Fruit fly (Drosophila melanogaster) whole organism, embryonic: ENCODE results near the gene Gnmt.

Source experiments
- Atf-2 ChIP-seq: fragments of 200-800 bp; sonication (Bioruptor generic); optimal IDR thresholded peaks from 2 replicates; lab custom pipeline; 2016; ENCODE audit warnings: missing biosample characterization, missing genetic modification characterization
- CG11560 ChIP-seq: fragments of 200-800 bp; sonication (Bioruptor generic); IDR thresholded peaks from 3 replicates; pipeline ENCODE4 v1.3.6; 2022; ENCODE audit warnings: missing biosample characterization, missing genetic modification characterization
- CG12391 ChIP-seq: fragments of 200-800 bp; sonication (Bioruptor generic); optimal IDR thresholded peaks from 3 replicates; lab custom pipeline; 2018; ENCODE audit warnings: missing biosample characterization, mild to moderate bottlenecking, missing genetic modification characterization, moderate library complexity
- CG12769 ChIP-seq: fragments of 200-800 bp; sonication (Bioruptor generic); optimal IDR thresholded peaks from 2 replicates; lab custom pipeline; 2019; ENCODE audit warnings: missing biosample characterization, mild to moderate bottlenecking, missing genetic modification characterization, moderate library complexity
- CG12942 ChIP-seq: fragments of 200-800 bp; sonication (Bioruptor generic); optimal IDR thresholded peaks from 3 replicates; lab custom pipeline; 2016; ENCODE audit warnings: missing biosample characterization, missing genetic modification characterization
- CG15269 ChIP-seq: fragments of 200-800 bp; sonication (Bioruptor generic); optimal IDR thresholded peaks from 2 replicates; lab custom pipeline; 2018; ENCODE audit warnings: missing biosample characterization, mild to moderate bottlenecking, missing genetic modification characterization, moderate library complexity
- CG15601 ChIP-seq: fragments of 200-800 bp; sonication (Bioruptor generic); optimal IDR thresholded peaks from 3 replicates; lab custom pipeline; 2019; ENCODE audit warnings: missing biosample characterization, mild to moderate bottlenecking, missing genetic modification characterization, moderate library complexity
- CG16813 ChIP-seq: fragments of 200-800 bp; sonication (Bioruptor generic); IDR thresholded peaks from 3 replicates; pipeline ENCODE4 v1.3.6; 2022; ENCODE audit warnings: missing biosample characterization, missing genetic modification characterization; ENCODE audit not compliant: partially characterized antibody
- CG17829 ChIP-seq: fragments of 200-800 bp; optimal IDR thresholded peaks from 2 replicates; lab custom pipeline; 2019; ENCODE audit warnings: missing biosample characterization, mild to moderate bottlenecking, missing genetic modification characterization, moderate library complexity
- CG31441 ChIP-seq: fragments of 200-800 bp; sonication (Bioruptor generic); IDR thresholded peaks from 2 replicates; pipeline ENCODE4 v1.3.6; 2022; ENCODE audit warnings: missing biosample characterization, missing genetic modification characterization
- CG33557 ChIP-seq: fragments of 200-800 bp; sonication (Bioruptor generic); optimal IDR thresholded peaks from 2 replicates; lab custom pipeline; 2019; ENCODE audit warnings: missing biosample characterization, mild to moderate bottlenecking, missing genetic modification characterization, moderate library complexity
- CG7745 ChIP-seq: fragments of 200-800 bp; sonication (Bioruptor generic); optimal IDR thresholded peaks from 2 replicates; lab custom pipeline; 2018; ENCODE audit warnings: missing biosample characterization, mild to moderate bottlenecking, missing genetic modification characterization, moderate library complexity
- CG9437 ChIP-seq: fragments of 200-800 bp; sonication (Bioruptor generic); optimal IDR thresholded peaks from 2 replicates; lab custom pipeline; 2018; ENCODE audit warnings: missing biosample characterization, mild to moderate bottlenecking, missing genetic modification characterization
- D ChIP-seq, 2 experiments: fragments of 200-800 bp in 1 of 2; fragments of >200 bp in 1 of 2; sonication (Bioruptor generic) in 1 of 2; optimal IDR thresholded peaks; 2 replicates in 1 of 2; 3 replicates in 1 of 2; lab custom pipeline; 2017; ENCODE audit warnings: mild to moderate bottlenecking in 1 of 2, missing biosample characterization in 1 of 2, missing genetic modification characterization in 1 of 2, missing genetic modification reagents in 1 of 2
- HLH54F ChIP-seq: fragments of 200-800 bp; sonication (Bioruptor generic); optimal IDR thresholded peaks from 3 replicates; lab custom pipeline; 2016; ENCODE audit warnings: missing biosample characterization, missing genetic modification characterization
- Hr78 ChIP-seq, 2 experiments: fragments of 200-800 bp in 1 of 2; fragments of >200 bp in 1 of 2; sonication (Bioruptor generic) in 1 of 2; optimal IDR thresholded peaks; 2 replicates each; lab custom pipeline; 2017 to 2019; ENCODE audit warnings: missing biosample characterization in 2 of 2, missing genetic modification characterization in 2 of 2, mild to moderate bottlenecking in 1 of 2, moderate library complexity in 1 of 2
- Kr ChIP-seq: fragments of 200-800 bp; sonication (Bioruptor generic); optimal IDR thresholded peaks from 2 replicates; lab custom pipeline; 2017; ENCODE audit warnings: missing biosample characterization, mild to moderate bottlenecking, missing genetic modification characterization
- Med ChIP-seq: fragments of 200-800 bp; sonication (Bioruptor generic); peaks from one replicate; lab custom pipeline; 2016; ENCODE audit warnings: missing biosample characterization, missing genetic modification characterization, mild to moderate bottlenecking, inconsistent platforms, moderate library complexity
- Opbp ChIP-seq: fragments of 200-800 bp; sonication (Bioruptor generic); IDR thresholded peaks from 3 replicates; pipeline ENCODE4 v1.3.6; 2022; ENCODE audit warnings: missing biosample characterization, missing genetic modification characterization; ENCODE audit not compliant: partially characterized antibody
- Stat92E ChIP-seq, 3 experiments: fragments of >200 bp in 2 of 3; fragments of 200-800 bp in 1 of 3; sonication (Bioruptor generic) in 1 of 3; optimal IDR thresholded peaks; 2 replicates each; lab custom pipeline; 2017 to 2019; ENCODE audit warnings: missing biosample characterization in 3 of 3, missing genetic modification characterization in 3 of 3, mild to moderate bottlenecking in 1 of 3, moderate library complexity in 1 of 3
- cad ChIP-seq: fragments of >200 bp; optimal IDR thresholded peaks from 2 replicates; lab custom pipeline; 2017; ENCODE audit warnings: missing biosample characterization, missing genetic modification characterization
- cg ChIP-seq: fragments of 200-800 bp; sonication (Bioruptor generic); optimal IDR thresholded peaks from 3 replicates; lab custom pipeline; 2019; ENCODE audit warnings: missing biosample characterization, mild to moderate bottlenecking, missing genetic modification characterization, moderate library complexity
- croc ChIP-seq: fragments of 200-800 bp; sonication (Bioruptor generic); conservative IDR thresholded peaks from 3 replicates; pipeline ENCODE4 v1.3.6; 2022; ENCODE audit warnings: missing biosample characterization, missing genetic modification characterization
- dpn ChIP-seq, 2 experiments: fragments of 200-800 bp; sonication (Bioruptor generic); optimal IDR thresholded peaks; 3 replicates each; lab custom pipeline; 2016; ENCODE audit warnings: missing biosample characterization in 2 of 2, missing genetic modification characterization in 2 of 2
- exex ChIP-seq: fragments of 200-800 bp; sonication (Bioruptor generic); optimal IDR thresholded peaks from 4 replicates; lab custom pipeline; 2018; ENCODE audit warnings: missing biosample characterization, mild to moderate bottlenecking, missing genetic modification characterization, moderate library complexity
- fd64A ChIP-seq: fragments of 200-800 bp; sonication (Bioruptor generic); optimal IDR thresholded peaks from 3 replicates; lab custom pipeline; 2018; ENCODE audit warnings: missing biosample characterization, mild to moderate bottlenecking, missing genetic modification characterization
- gem ChIP-seq: fragments of 200-800 bp; sonication (Bioruptor generic); optimal IDR thresholded peaks from 2 replicates; lab custom pipeline; 2019; ENCODE audit warnings: missing biosample characterization, mild to moderate bottlenecking, missing genetic modification characterization, moderate library complexity
- grn ChIP-seq: fragments of 200-800 bp; sonication (Bioruptor generic); optimal IDR thresholded peaks from 3 replicates; lab custom pipeline; 2017; ENCODE audit warnings: missing biosample characterization, missing genetic modification characterization
- gsb ChIP-seq: fragments of 200-800 bp; sonication (Bioruptor generic); IDR thresholded peaks from 2 replicates; pipeline ENCODE4 v1.3.6; 2022; ENCODE audit warnings: missing biosample characterization, missing genetic modification characterization
- gsb-n ChIP-seq: fragments of 200-800 bp; sonication (Bioruptor generic); optimal IDR thresholded peaks from 3 replicates; lab custom pipeline; 2018; ENCODE audit warnings: missing biosample characterization, mild to moderate bottlenecking, missing genetic modification characterization
- ham ChIP-seq: fragments of 200-800 bp; sonication (Bioruptor generic); IDR thresholded peaks from 2 replicates; pipeline ENCODE4 v1.3.6; 2022; ENCODE audit warnings: missing biosample characterization, missing genetic modification characterization
- hth ChIP-seq: fragments of >200 bp; optimal IDR thresholded peaks from 2 replicates; lab custom pipeline; 2017; ENCODE audit warnings: inconsistent platforms
- kah ChIP-seq: fragments of 200-800 bp; sonication (Bioruptor generic); optimal IDR thresholded peaks from 2 replicates; lab custom pipeline; 2018; ENCODE audit warnings: missing biosample characterization, mild to moderate bottlenecking, missing genetic modification characterization
- kni ChIP-seq: fragments of 200-800 bp; sonication (Bioruptor generic); optimal IDR thresholded peaks from 3 replicates; lab custom pipeline; 2017; ENCODE audit warnings: mild to moderate bottlenecking, missing biosample characterization, missing genetic modification reagents, missing genetic modification characterization
- oc ChIP-seq: fragments of 200-800 bp; sonication (Bioruptor generic); optimal IDR thresholded peaks from 2 replicates; lab custom pipeline; 2018; ENCODE audit warnings: missing biosample characterization, mild to moderate bottlenecking, missing genetic modification characterization, moderate library complexity
- prd ChIP-seq, 3 experiments: fragments of >200 bp in 2 of 3; fragments of 200-800 bp in 1 of 3; sonication (Bioruptor generic) in 1 of 3; optimal IDR thresholded peaks in 2 of 3; IDR thresholded peaks in 1 of 3; 2 replicates in 2 of 3; 3 replicates in 1 of 3; pipeline versions ENCODE4 v1.3.6 to Lab custom; 2017 to 2022; ENCODE audit warnings: missing biosample characterization in 1 of 3, missing genetic modification characterization in 1 of 3
- pros ChIP-seq: fragments of 200-800 bp; sonication (Bioruptor generic); optimal IDR thresholded peaks from 3 replicates; lab custom pipeline; 2019; ENCODE audit warnings: missing biosample characterization, mild to moderate bottlenecking, missing genetic modification characterization, moderate library complexity
- sd ChIP-seq: fragments of 200-800 bp; sonication (Bioruptor generic); optimal IDR thresholded peaks from 3 replicates; lab custom pipeline; 2018; ENCODE audit warnings: missing biosample characterization, mild to moderate bottlenecking, missing genetic modification characterization, moderate library complexity
- sens ChIP-seq: fragments of 200-800 bp; sonication (Bioruptor generic); peaks from one replicate; lab custom pipeline; 2016; ENCODE audit warnings: missing biosample characterization, missing genetic modification characterization
- tap ChIP-seq: fragments of 200-800 bp; optimal IDR thresholded peaks from 3 replicates; lab custom pipeline; 2019; ENCODE audit warnings: missing biosample characterization, mild to moderate bottlenecking, missing genetic modification characterization, moderate library complexity
- trh ChIP-seq: fragments of 200-800 bp; sonication (Bioruptor generic); optimal IDR thresholded peaks from 2 replicates; lab custom pipeline; 2016; ENCODE audit warnings: missing biosample characterization, missing genetic modification characterization
- twi ChIP-seq: fragments of 200-800 bp; optimal IDR thresholded peaks from 2 replicates; lab custom pipeline; 2019; ENCODE audit warnings: missing biosample characterization, mild to moderate bottlenecking, missing genetic modification characterization, moderate library complexity
- vnd ChIP-seq: fragments of 200-800 bp; sonication (Bioruptor generic); IDR thresholded peaks from 3 replicates; pipeline ENCODE4 v1.3.6; 2022; ENCODE audit warnings: missing biosample characterization, missing genetic modification characterization; ENCODE audit not compliant: partially characterized antibody
- vvl ChIP-seq: fragments of 200-800 bp; sonication (Bioruptor generic); IDR thresholded peaks from 2 replicates; pipeline ENCODE4 v1.3.6; 2022; ENCODE audit warnings: missing biosample characterization, missing genetic modification characterization
- zen ChIP-seq: fragments of 200-800 bp; sonication (Bioruptor generic); optimal IDR thresholded peaks from 3 replicates; lab custom pipeline; 2018; ENCODE audit warnings: missing biosample characterization, mild to moderate bottlenecking, missing genetic modification characterization, moderate library complexity
- zfh1 ChIP-seq: fragments of 200-800 bp; sonication (Bioruptor generic); IDR thresholded peaks from 3 replicates; pipeline ENCODE4 v1.3.6; 2022; ENCODE audit warnings: missing biosample characterization, missing genetic modification characterization

Gene Gnmt

dm6 chr3R:12649099-12650029 is 25.0 kb upstream of the Gnmt start:
- no peak for TF ChIP-seq CG12391 (tag; lab: Kevin White, UChicago)
- peak; percentile 94 for TF ChIP-seq kni (GFP tag; lab: Kevin White, UChicago)
- peak; percentile 35 for TF ChIP-seq oc (tag; lab: Kevin White, UChicago)
- 0 out of 3 replicates have a peak, but pooled peaks have one; percentile 15 for TF ChIP-seq zfh1 (GFP tag; lab: Robert Waterston, UW)
- peak in 1 of 3 experiments; percentile 98 for TF ChIP-seq Stat92E (GFP tag; optimal IDR thresholded peaks at IDR 0.05; lab: Kevin White, UChicago)
- peak; percentile 2 for TF ChIP-seq CG17829 (tag; lab: Kevin White, UChicago)
- TF ChIP-seq HLH54F (GFP tag; lab: Kevin White, UChicago): no peak
- peak; percentile 75 for TF ChIP-seq pros (GFP tag; lab: Kevin White, UChicago)
- TF ChIP-seq tap (tag; lab: Kevin White, UChicago): no peak
- TF ChIP-seq grn (GFP tag; lab: Kevin White, UChicago): peak; percentile 27
- peak; percentile 40 for TF ChIP-seq Med (GFP tag; lab: Kevin White, UChicago)
- no peak for TF ChIP-seq CG15269 (tag; lab: Kevin White, UChicago)
- TF ChIP-seq hth (lab: Kevin White, UChicago): peak; percentile 79
- no peak for TF ChIP-seq CG12942 (GFP tag; lab: Kevin White, UChicago)
- peak; percentile 3 for TF ChIP-seq CG33557
- TF ChIP-seq cad (GFP tag; lab: Kevin White, UChicago): peak; percentile 34
- no peak for TF ChIP-seq CG15601 (tag; lab: Kevin White, UChicago)
- TF ChIP-seq zen (tag; lab: Kevin White, UChicago): peak; percentile 63
- no peak for TF ChIP-seq exex (tag; lab: Kevin White, UChicago)
- TF ChIP-seq vvl (GFP tag; lab: Robert Waterston, UW): peak; percentile 66; the same call in 1 of the 2 replicates
- TF ChIP-seq vnd (GFP tag; lab: Robert Waterston, UW): no peak
- no peak for TF ChIP-seq CG31441
- TF ChIP-seq CG11560 (tag; lab: Robert Waterston, UW): no peak
- TF ChIP-seq D (optimal IDR thresholded peaks at IDR 0.05; lab: Kevin White, UChicago): peak; percentile 90
- no peak for TF ChIP-seq D (GFP tag; optimal IDR thresholded peaks at IDR 0.05; lab: Kevin White, UChicago)
- no peak for TF ChIP-seq prd (optimal IDR thresholded peaks at IDR 0.05; lab: Kevin White, UChicago)
- 0 out of 3 replicates have a peak, but pooled peaks have one; percentile 44 for TF ChIP-seq prd (GFP tag; IDR thresholded peaks at IDR 0.05; lab: Robert Waterston, UW)
- TF ChIP-seq CG16813 (GFP tag; lab: Robert Waterston, UW): 0 out of 3 replicates have a peak, but pooled peaks have one; percentile 14
- peak in 1 of 2 experiments; percentile 42 for TF ChIP-seq Hr78 (GFP tag; optimal IDR thresholded peaks at IDR 0.05; lab: Kevin White, UChicago)
- peak; percentile 98 for TF ChIP-seq twi (tag; lab: Kevin White, UChicago)
- no peak for TF ChIP-seq croc (GFP tag; lab: Robert Waterston, UW)
- TF ChIP-seq fd64A: peak; percentile 51
- TF ChIP-seq gsb (GFP tag; lab: Robert Waterston, UW): no peak
- TF ChIP-seq sens: peak; percentile 24
- TF ChIP-seq sd: peak; percentile 93
- TF ChIP-seq Opbp (GFP tag; lab: Robert Waterston, UW): 0 out of 3 replicates have a peak, but pooled peaks have one; percentile 12
- peak; percentile 33 for TF ChIP-seq kah (GFP tag; lab: Kevin White, UChicago)
- TF ChIP-seq Kr: peak; percentile 1
- TF ChIP-seq gem (tag; lab: Kevin White, UChicago): no peak
- no peak for TF ChIP-seq Atf-2
- no peak for TF ChIP-seq ham (GFP tag; lab: Robert Waterston, UW)
- TF ChIP-seq CG7745 (tag; lab: Kevin White, UChicago): peak; percentile 58
- TF ChIP-seq trh (GFP tag; lab: Kevin White, UChicago): no peak
- peak; percentile 57 for TF ChIP-seq gsb-n (tag; lab: Kevin White, UChicago)
- no peak for TF ChIP-seq CG9437 (GFP tag; lab: Kevin White, UChicago)
- TF ChIP-seq dpn (GFP tag; optimal IDR thresholded peaks at IDR 0.05; lab: Kevin White, UChicago): no peak
- peak; percentile 30 for TF ChIP-seq CG12769 (tag; lab: Kevin White, UChicago)
- TF ChIP-seq cg (GFP tag; lab: Kevin White, UChicago): peak; percentile 10
